Worm (Caenorhabditis elegans): ENCODE data around the gene B0554.1.

DNA sequence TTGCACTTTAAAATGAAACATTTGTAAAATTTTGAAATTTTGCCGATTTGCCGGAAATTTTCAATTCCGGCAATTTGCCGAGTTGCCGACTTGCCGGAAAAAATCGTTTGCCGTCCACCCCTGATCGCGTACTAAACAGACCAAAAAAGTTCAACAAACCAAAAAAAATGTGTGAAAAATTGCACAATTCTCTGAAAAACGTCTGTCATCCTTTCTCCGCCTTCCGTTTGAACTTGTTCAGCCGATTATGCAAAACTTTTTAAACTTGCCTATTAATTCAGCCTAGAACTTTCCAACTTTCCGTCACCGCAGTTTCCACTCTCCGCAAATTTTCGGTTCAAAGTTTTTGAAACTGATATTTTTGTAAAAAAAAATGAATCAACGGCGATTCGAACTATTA lies 14.1 kb upstream of the B0554.1 start, which contains the start of gene B0554.5:
- TF ChIP-seq daf-12 (tag; optimal IDR thresholded peaks at IDR 0.05) (no peak), lin-39 (tag; optimal IDR thresholded peaks at IDR 0.05) (no peak), ama-1 (optimal IDR thresholded peaks at IDR 0.05) (no peak), mxl-3 (GFP tag; optimal IDR thresholded peaks at IDR 0.05) (no peak), rbr-2 (tag; optimal IDR thresholded peaks at IDR 0.05) (no peak)

Measured in whole organism, L4 larva.